Fruit fly (Drosophila melanogaster) whole organism: ENCODE measurements around the gene CG3436.

ENCODE experiments used
- CG8478 ChIP-seq: fragments of >200 bp; optimal IDR thresholded peaks from 2 replicates; lab custom pipeline; 2018; ENCODE audit warnings: inconsistent platforms
- Dll ChIP-seq: fragments of >200 bp; optimal IDR thresholded peaks from 2 replicates; lab custom pipeline; 2017
- pan ChIP-seq: fragments of >200 bp; optimal IDR thresholded peaks from 2 replicates; lab custom pipeline; 2017
- usp ChIP-seq: fragments of >200 bp; optimal IDR thresholded peaks from 2 replicates; lab custom pipeline; 2017; ENCODE audit warnings: missing biosample characterization, missing genetic modification characterization, mixed read lengths

DNA sequence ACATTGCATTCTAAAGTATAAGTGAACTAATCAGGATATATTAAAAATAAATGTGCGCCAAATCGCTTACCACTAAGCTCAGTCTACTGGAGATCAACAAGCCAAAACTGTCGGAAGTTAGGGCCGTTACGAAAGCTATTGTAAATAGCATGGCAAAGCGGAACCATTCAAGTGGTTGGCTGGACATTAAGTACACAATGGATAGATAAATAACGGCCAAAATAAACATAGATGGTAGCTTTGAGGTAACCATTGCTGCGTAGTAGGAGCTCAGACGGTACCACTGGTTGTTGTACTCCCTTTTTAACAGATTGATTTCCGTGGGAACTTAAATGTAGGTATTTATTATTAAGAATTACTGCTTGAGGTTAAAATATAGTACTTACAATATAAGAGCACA is 38.1 kb upstream of the CG3436 start:
- no peak for TF ChIP-seq usp (GFP tag; lab: Kevin White, UChicago)
- no peak for TF ChIP-seq CG8478 (lab: Kevin White, UChicago)
- no peak for TF ChIP-seq pan (lab: Kevin White, UChicago)
- no peak for TF ChIP-seq Dll (lab: Kevin White, UChicago)
